Worm (Caenorhabditis elegans) whole organism, mixed stage, embryonic: ENCODE data around the gene F35H8.12.

Experiments used
- bed-3 ChIP-seq: fragments of 200-800 bp; sonication (Bioruptor generic); optimal IDR thresholded peaks from 3 replicates; lab custom pipeline; 2018; ENCODE audit warnings: mild to moderate bottlenecking, missing genetic modification characterization, moderate library complexity, missing compliant biosample characterization
- ceh-39 ChIP-seq: fragments of 150-350 bp; optimal IDR thresholded peaks from 2 replicates; lab custom pipeline; 2014; ENCODE audit warnings: missing biosample characterization, missing genetic modification characterization
- hlh-1 ChIP-seq: fragments of 150-350 bp; optimal IDR thresholded peaks from 2 replicates; lab custom pipeline; 2014; ENCODE audit warnings: missing biosample characterization, missing genetic modification reagents, missing genetic modification characterization
- lsy-2 ChIP-seq: fragments of 150-350 bp; optimal IDR thresholded peaks from 2 replicates; lab custom pipeline; 2014; ENCODE audit warnings: missing biosample characterization, missing genetic modification characterization
- nhr-12 ChIP-seq: fragments of 150-350 bp; optimal IDR thresholded peaks from 2 replicates; lab custom pipeline; 2014; ENCODE audit warnings: missing biosample characterization, missing genetic modification characterization
- nhr-28 ChIP-seq: fragments of 150-350 bp; optimal IDR thresholded peaks from 2 replicates; lab custom pipeline; 2014; ENCODE audit warnings: missing biosample characterization, missing genetic modification characterization
- pha-4 ChIP-seq: fragments of 150-350 bp; optimal IDR thresholded peaks from 2 replicates; lab custom pipeline; 2018; ENCODE audit warnings: missing biosample characterization, missing genetic modification reagents, missing genetic modification characterization
- snpc-4 ChIP-seq: fragments of 150-350 bp; optimal IDR thresholded peaks from 2 replicates; lab custom pipeline; 2014; ENCODE audit warnings: missing biosample characterization, missing genetic modification characterization
- tbx-8 ChIP-seq: fragments of 200-800 bp; sonication (Bioruptor generic); optimal IDR thresholded peaks from 2 replicates; lab custom pipeline; 2018; ENCODE audit warnings: mild to moderate bottlenecking, missing genetic modification characterization, moderate library complexity, missing compliant biosample characterization
- zip-8 ChIP-seq: fragments of 150-350 bp; optimal IDR thresholded peaks from 2 replicates; lab custom pipeline; 2014; ENCODE audit warnings: missing biosample characterization, missing genetic modification characterization

DNA sequence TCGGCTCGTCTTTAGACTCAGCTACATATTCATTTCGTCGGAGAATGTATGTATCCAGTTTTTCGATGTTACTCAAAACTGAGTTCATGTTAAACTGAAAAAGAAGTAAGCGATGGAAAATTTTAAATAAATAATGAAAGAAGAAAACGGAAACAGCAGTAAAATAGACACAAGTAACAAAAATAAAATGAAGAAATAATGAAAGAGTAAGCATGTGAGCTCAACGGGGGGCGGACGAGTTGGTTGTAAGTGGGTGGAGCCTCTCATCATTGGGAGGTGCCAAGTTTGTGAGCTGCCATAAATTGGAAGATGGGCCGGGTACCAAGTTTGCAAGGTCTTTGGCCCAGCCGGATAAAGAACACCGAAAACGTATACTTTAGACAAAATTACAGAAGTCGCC is 31.8 kb downstream of the F35H8.12 start, which contains the start of gene wee-1.1:
- TF ChIP-seq lsy-2 (tag; lab: Kevin White, UChicago) (no peak), nhr-12 (tag; lab: Kevin White, UChicago) (no peak), zip-8 (tag; lab: Kevin White, UChicago) (no peak), bed-3 (no peak), pha-4 (tag; lab: Kevin White, UChicago) (no peak), ceh-39 (no peak), hlh-1 (tag; lab: Kevin White, UChicago) (no peak), nhr-28 (tag; lab: Kevin White, UChicago) (no peak), snpc-4 (tag; lab: Kevin White, UChicago) (no peak), tbx-8 (no peak)
